Fruit fly (Drosophila melanogaster): ENCODE results near the gene CG13305.

dm6 chr3L:8669847-8670622, 23.4 kb upstream of the CG13305 start:
- TF ChIP-seq CG8478 (optimal IDR thresholded peaks at IDR 0.05) = no peak
- peak; percentile 62 to 67 for TF ChIP-seq CTCF (optimal IDR thresholded peaks at IDR 0.05)

Measured in S2 (cell line).